Fruit fly (Drosophila melanogaster) whole organism, pupa: ENCODE measurements around the gene rempA.
A peak's percentile ranks its signal among the peaks of the same experiment; 100 is the strongest.

ENCODE experiments used
- CG10348 ChIP-seq: fragments of 200-800 bp; sonication (Bioruptor generic); IDR thresholded peaks from 2 replicates; pipeline ENCODE4 v1.3.6; 2022; ENCODE audit warnings: missing biosample characterization, missing genetic modification characterization
- CG32121 ChIP-seq: fragments of 200-800 bp; sonication (Bioruptor generic); IDR thresholded peaks from 2 replicates; pipeline ENCODE4 v1.3.6; 2022; ENCODE audit warnings: missing biosample characterization, missing genetic modification characterization
- CG34367 ChIP-seq: fragments of 200-800 bp; sonication (Bioruptor generic); optimal IDR thresholded peaks from 2 replicates; lab custom pipeline; 2018; ENCODE audit warnings: missing biosample characterization, mild to moderate bottlenecking, missing genetic modification characterization
- CG4496 ChIP-seq: fragments of 200-800 bp; sonication (Bioruptor generic); IDR thresholded peaks from 3 replicates; pipeline ENCODE4 v1.3.6; 2022; ENCODE audit warnings: missing biosample characterization, missing genetic modification characterization
- CG9948 ChIP-seq: fragments of 200-800 bp; sonication (Bioruptor generic); optimal IDR thresholded peaks from 2 replicates; lab custom pipeline; 2018; ENCODE audit warnings: missing biosample characterization, mild to moderate bottlenecking, missing genetic modification characterization, moderate library complexity
- D1 ChIP-seq: fragments of 200-800 bp; sonication (Bioruptor generic); optimal IDR thresholded peaks from 2 replicates; lab custom pipeline; 2018; ENCODE audit warnings: missing biosample characterization, mild to moderate bottlenecking, missing genetic modification characterization, moderate library complexity
- Ets98B ChIP-seq: fragments of 200-800 bp; sonication (Bioruptor generic); IDR thresholded peaks from 2 replicates; pipeline ENCODE4 v1.3.6; 2022; ENCODE audit warnings: missing biosample characterization, missing genetic modification characterization
- Snoo ChIP-seq: fragments of 200-800 bp; sonication (Bioruptor generic); optimal IDR thresholded peaks from 3 replicates; lab custom pipeline; 2017; ENCODE audit warnings: missing biosample characterization, mild to moderate bottlenecking, missing genetic modification characterization, inconsistent platforms

dm6 chr2L:602439-602879 lies 42.3 kb upstream of the rempA start, which contains the start of gene CG13689:
- TF ChIP-seq CG10348 (GFP tag; lab: Robert Waterston, UW), result no peak
- no peak for TF ChIP-seq CG34367 (tag; lab: Kevin White, UChicago)
- peak; percentile 65 for TF ChIP-seq D1 (tag; lab: Kevin White, UChicago)
- no peak for TF ChIP-seq Ets98B
- TF ChIP-seq CG9948 (tag; lab: Kevin White, UChicago), result no peak
- TF ChIP-seq CG32121 (GFP tag; lab: Robert Waterston, UW), result no peak
- no peak for TF ChIP-seq CG4496 (GFP tag; lab: Robert Waterston, UW)
- no peak for TF ChIP-seq Snoo (tag; lab: Kevin White, UChicago)
